Worm (Caenorhabditis elegans): ENCODE results near the gene K07F5.22.

ce11 chrIV:9822585-9822984 lies 42.3 kb upstream of the K07F5.22 start:
- TF ChIP-seq ref-1 (GFP tag; conservative IDR thresholded peaks at IDR 0.05) (no peak), tab-1 (GFP tag; IDR thresholded peaks at IDR 0.05) (no peak), flt-1 (GFP tag; IDR thresholded peaks at IDR 0.05) (no peak), ztf-23 (GFP tag; IDR thresholded peaks at IDR 0.05) (no peak), ztf-29 (GFP tag; IDR thresholded peaks at IDR 0.05) (no peak)

Data from whole organism, midembryonic.